Worm (Caenorhabditis elegans): ENCODE data around the gene B0310.3.

ce11 chrX:528761-529160 lies 8.0 kb upstream of the B0310.3 start:
- TF ChIP-seq blmp-1 (tag; optimal IDR thresholded peaks at IDR 0.05) (no peak), tbx-8 (GFP tag; optimal IDR thresholded peaks at IDR 0.05) (no peak)

Data from whole organism, mixed stage, embryonic.